Fruit fly (Drosophila melanogaster) whole organism, wandering third instar larva: ENCODE measurements around the gene CG10864.

Source experiments
- Abd-B ChIP-seq: fragments of >200 bp; optimal IDR thresholded peaks from 2 replicates; lab custom pipeline; 2017; ENCODE audit warnings: missing biosample characterization, missing genetic modification characterization
- CrebA ChIP-seq: fragments of 200-800 bp; sonication (Bioruptor generic); optimal IDR thresholded peaks from 2 replicates; lab custom pipeline; 2016; ENCODE audit warnings: missing biosample characterization, mild to moderate bottlenecking, missing genetic modification characterization, borderline replicate concordance
- Dfd ChIP-seq: fragments of >200 bp; optimal IDR thresholded peaks from 2 replicates; lab custom pipeline; 2017; ENCODE audit warnings: missing biosample characterization, missing genetic modification characterization
- GATAd ChIP-seq: sonication (Bioruptor generic); optimal IDR thresholded peaks from 2 replicates; lab custom pipeline; 2016; ENCODE audit warnings: missing biosample characterization, missing genetic modification characterization
- HLH106 ChIP-seq: fragments of 200-800 bp; optimal IDR thresholded peaks from 3 replicates; lab custom pipeline; 2019; ENCODE audit warnings: missing biosample characterization, mild to moderate bottlenecking, missing genetic modification characterization, moderate library complexity
- Hnf4 ChIP-seq: fragments of 200-800 bp; sonication (Bioruptor generic); optimal IDR thresholded peaks from 2 replicates; lab custom pipeline; 2016; ENCODE audit warnings: missing biosample characterization, mild to moderate bottlenecking, missing genetic modification characterization
- Hr78 ChIP-seq: fragments of >200 bp; optimal IDR thresholded peaks from 2 replicates; lab custom pipeline; 2017; ENCODE audit warnings: missing biosample characterization, missing genetic modification characterization
- Hr83 ChIP-seq: fragments of 200-300 bp; sonication (Bioruptor generic); optimal IDR thresholded peaks from 2 replicates; lab custom pipeline; 2016; ENCODE audit warnings: missing biosample characterization, mild to moderate bottlenecking, missing genetic modification characterization, moderate library complexity; ENCODE audit not compliant: poor library complexity, severe bottlenecking
- Jra ChIP-seq: sonication (Bioruptor generic); optimal IDR thresholded peaks from 2 replicates; lab custom pipeline; 2016; ENCODE audit warnings: missing biosample characterization, missing genetic modification characterization
- Myc ChIP-seq: fragments of >200 bp; optimal IDR thresholded peaks from 2 replicates; lab custom pipeline; 2017
- Vsx2 ChIP-seq: fragments of 200-300, 225-300 bp; sonication (Bioruptor generic); optimal IDR thresholded peaks from 2 replicates; lab custom pipeline; 2018; ENCODE audit warnings: missing biosample characterization, missing genetic modification characterization; ENCODE audit not compliant: partially characterized antibody
- br ChIP-seq: fragments of 200-800 bp; sonication (Bioruptor generic); optimal IDR thresholded peaks from 2 replicates; lab custom pipeline; 2016; ENCODE audit warnings: missing biosample characterization, missing genetic modification characterization
- brk ChIP-seq: fragments of 200-800 bp; sonication (Bioruptor generic); optimal IDR thresholded peaks from 2 replicates; lab custom pipeline; 2016; ENCODE audit warnings: missing biosample characterization, mild to moderate bottlenecking, missing genetic modification characterization
- dmrt93B ChIP-seq: fragments of 200-800 bp; sonication (Bioruptor generic); optimal IDR thresholded peaks from 2 replicates; lab custom pipeline; 2018; ENCODE audit warnings: missing biosample characterization, mild to moderate bottlenecking, missing genetic modification characterization
- dsf ChIP-seq: sonication (Bioruptor generic); optimal IDR thresholded peaks from 2 replicates; lab custom pipeline; 2016; ENCODE audit warnings: missing biosample characterization, missing genetic modification characterization, borderline replicate concordance
- ey ChIP-seq: fragments of 200-800 bp; sonication (Bioruptor generic); optimal IDR thresholded peaks from 2 replicates; lab custom pipeline; 2016; ENCODE audit warnings: missing biosample characterization, missing genetic modification characterization
- foxo ChIP-seq, 2 experiments: fragments of 200-800 bp; sonication (Bioruptor generic); optimal IDR thresholded peaks; 2 replicates in 1 of 2; 3 replicates in 1 of 2; lab custom pipeline; 2016 to 2017; ENCODE audit warnings: missing biosample characterization in 2 of 2, missing genetic modification characterization in 2 of 2
- h ChIP-seq: fragments of 200-800 bp; sonication (Bioruptor generic); optimal IDR thresholded peaks from 3 replicates; lab custom pipeline; 2016; ENCODE audit warnings: missing biosample characterization, mild to moderate bottlenecking, missing genetic modification characterization
- lola ChIP-seq: fragments of >200 bp; optimal IDR thresholded peaks from 2 replicates; lab custom pipeline; 2017; ENCODE audit warnings: missing biosample characterization, missing genetic modification characterization
- pan ChIP-seq: fragments of >200 bp; optimal IDR thresholded peaks from 2 replicates; lab custom pipeline; 2017
- psq ChIP-seq: fragments of 200-800 bp; sonication (Bioruptor generic); optimal IDR thresholded peaks from 3 replicates; lab custom pipeline; 2017; ENCODE audit warnings: missing biosample characterization, mild to moderate bottlenecking, missing genetic modification characterization, moderate library complexity
- rgr ChIP-seq: fragments of 200-800 bp; sonication (Bioruptor generic); optimal IDR thresholded peaks from 3 replicates; lab custom pipeline; 2016; ENCODE audit warnings: missing biosample characterization, mild to moderate bottlenecking, missing genetic modification characterization
- sv ChIP-seq: fragments of 200-800 bp; sonication (Bioruptor generic); optimal IDR thresholded peaks from 3 replicates; lab custom pipeline; 2016; ENCODE audit warnings: missing biosample characterization, missing genetic modification characterization
- tai ChIP-seq: sonication (Bioruptor generic); optimal IDR thresholded peaks from 2 replicates; lab custom pipeline; 2016; ENCODE audit warnings: missing biosample characterization, missing genetic modification characterization
- usp ChIP-seq: fragments of >200 bp; optimal IDR thresholded peaks from 2 replicates; lab custom pipeline; 2017; ENCODE audit warnings: missing biosample characterization, missing genetic modification characterization
- woc ChIP-seq: sonication (Bioruptor generic); optimal IDR thresholded peaks from 2 replicates; lab custom pipeline; 2016; ENCODE audit warnings: missing biosample characterization, mild to moderate bottlenecking, missing genetic modification characterization

CG10864 gene

DNA sequence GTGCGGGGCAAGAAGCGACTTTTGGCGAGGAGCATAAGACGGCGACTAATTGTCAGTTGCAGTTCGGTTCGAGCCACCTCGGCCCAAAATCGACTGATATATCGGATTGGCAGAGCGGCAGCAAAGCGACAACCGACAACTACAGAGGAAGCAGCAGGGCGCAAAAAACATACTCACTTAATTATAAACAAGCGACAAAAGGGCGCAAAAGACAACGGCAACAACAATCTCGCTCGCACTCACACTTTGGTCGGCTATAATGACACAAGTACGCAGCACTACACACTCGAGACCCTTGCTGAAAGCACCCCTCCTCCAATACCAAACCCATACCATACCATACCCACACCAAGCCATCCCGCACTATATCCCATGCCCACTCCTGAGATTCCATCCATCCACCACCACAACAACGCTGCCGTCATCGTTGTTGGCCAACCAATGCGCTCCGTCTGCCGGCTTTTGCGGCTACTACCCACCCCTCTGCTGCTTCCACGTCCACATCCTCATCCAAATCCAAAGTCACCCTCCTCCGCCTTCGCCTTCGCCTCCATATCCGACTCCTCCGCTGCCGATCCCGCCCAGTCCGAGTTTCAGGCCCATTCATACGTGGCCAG lies 38.6 kb downstream of the CG10864 start, which contains the start of gene gl:
Gene gl (minus strand): TSS at position 51 of the 617 bp plus-strand sequence.
- TF ChIP-seq psq (GFP tag; lab: Kevin White, UChicago) (no peak), Hr83 (peak; percentile 9), h (no peak)
- TF ChIP-seq, all 38 proteins: peak for 1

dm6 chr3R:18371346-18371745 lies 40.1 kb downstream of the CG10864 start:
- no peak for TF ChIP-seq Hnf4 (GFP tag; lab: Kevin White, UChicago)
- TF ChIP-seq woc (GFP tag; lab: Kevin White, UChicago): peak; percentile 5
- peak; percentile 4 for TF ChIP-seq rgr (GFP tag; lab: Kevin White, UChicago)
- TF ChIP-seq CrebA (GFP tag; lab: Kevin White, UChicago): no peak
- peak in 1 of 2 experiments; percentile 5 for TF ChIP-seq foxo (GFP tag; optimal IDR thresholded peaks at IDR 0.05; lab: Kevin White, UChicago)
- TF ChIP-seq lola (GFP tag; lab: Kevin White, UChicago): no peak

DNA sequence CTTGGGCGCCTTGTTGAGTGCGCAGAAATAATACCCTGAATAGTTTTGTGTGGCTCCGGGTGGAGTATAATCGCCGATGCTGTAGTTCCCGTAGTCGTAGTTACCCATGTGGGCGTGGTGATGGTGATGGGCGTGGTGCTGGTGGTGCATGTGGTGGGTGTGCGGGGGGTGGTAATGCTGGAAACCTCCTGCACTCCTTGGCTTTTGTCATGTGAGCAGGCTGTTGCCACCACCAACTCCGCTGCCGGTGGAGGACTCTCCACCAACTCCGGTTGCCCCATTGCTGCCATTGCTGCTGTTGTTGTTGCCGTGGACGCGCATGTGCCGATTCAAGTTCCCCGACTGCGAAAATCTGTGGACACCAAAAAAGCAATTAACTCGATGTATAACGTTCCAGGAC lies 42.8 kb downstream of the CG10864 start:
- no peak for TF ChIP-seq Dfd (GFP tag; lab: Kevin White, UChicago)
- TF ChIP-seq foxo (GFP tag; optimal IDR thresholded peaks at IDR 0.05; lab: Kevin White, UChicago): no peak
- no peak for TF ChIP-seq Myc (lab: Kevin White, UChicago)
- TF ChIP-seq ey (GFP tag; lab: Kevin White, UChicago): no peak
- TF ChIP-seq GATAd: no peak
- TF ChIP-seq Hr78 (GFP tag; lab: Kevin White, UChicago): no peak

- no peak for TF ChIP-seq pan (lab: Kevin White, UChicago)
- no peak for TF ChIP-seq Vsx2
- no peak for TF ChIP-seq dsf (GFP tag; lab: Kevin White, UChicago)
- no peak for TF ChIP-seq usp
- TF ChIP-seq CrebA (GFP tag; lab: Kevin White, UChicago): no peak
- TF ChIP-seq Jra: no peak
- TF ChIP-seq tai (GFP tag; lab: Kevin White, UChicago): no peak
- TF ChIP-seq sv (GFP tag; lab: Kevin White, UChicago): no peak
- TF ChIP-seq HLH106 (tag; lab: Kevin White, UChicago): no peak
- no peak for TF ChIP-seq woc (GFP tag; lab: Kevin White, UChicago)
- no peak for TF ChIP-seq lola (GFP tag; lab: Kevin White, UChicago)
- no peak for TF ChIP-seq br (GFP tag; lab: Kevin White, UChicago)
- TF ChIP-seq h: no peak
- TF ChIP-seq Hr83: no peak
- TF ChIP-seq Hnf4 (GFP tag; lab: Kevin White, UChicago): no peak
- TF ChIP-seq, all 38 proteins: peak for 0
Observed at dm6 chr3R:18366644-18366985, 44.8 kb downstream of the CG10864 start.

DNA sequence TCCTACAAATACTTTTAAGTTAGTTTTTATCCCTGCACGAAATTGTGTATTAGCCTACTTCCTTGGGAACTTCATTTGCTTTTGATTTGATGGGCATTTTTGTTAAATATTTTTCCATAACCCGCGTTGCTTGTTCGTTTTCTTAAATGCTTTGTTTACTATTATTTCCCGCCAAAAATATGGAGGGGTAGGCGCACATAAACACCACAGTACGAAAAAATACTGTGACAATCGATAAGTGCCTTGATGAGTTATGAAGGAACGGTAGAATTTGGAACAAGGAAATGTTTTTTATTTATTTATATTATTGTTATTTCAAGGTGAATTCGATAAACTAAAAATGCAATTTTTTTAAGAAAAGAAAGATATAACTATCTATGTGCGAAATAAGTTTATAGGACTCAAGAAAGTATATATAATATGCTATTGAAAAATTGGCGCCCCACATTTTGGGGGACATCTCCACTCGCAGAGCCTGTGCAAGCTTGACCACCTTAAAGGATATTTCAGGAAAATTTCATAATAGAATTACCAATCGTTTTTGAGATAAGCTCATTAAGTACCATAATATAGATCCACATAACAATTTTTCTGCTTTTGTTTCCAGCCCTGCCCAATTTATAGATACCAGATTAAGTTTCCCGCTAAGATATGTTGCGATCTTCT lies 45.3 kb downstream of the CG10864 start, which contains the start of the genes WRNexo and Nup43:
Gene WRNexo (minus strand): TSS at position 185 of the 666 bp plus-strand sequence.
Gene Nup43 (plus strand): TSS at position 661 of the 666 bp plus-strand sequence.
- TF ChIP-seq ey (GFP tag; lab: Kevin White, UChicago): peak; percentile 7
- no peak for TF ChIP-seq Abd-B (GFP tag; lab: Kevin White, UChicago)
- TF ChIP-seq foxo (GFP tag; optimal IDR thresholded peaks at IDR 0.05; lab: Kevin White, UChicago): peak in 1 of 2 experiments; percentile 47
- TF ChIP-seq Myc (lab: Kevin White, UChicago): peak; percentile 4
- peak; percentile 58 for TF ChIP-seq woc (GFP tag; lab: Kevin White, UChicago)
- peak; percentile 20 for TF ChIP-seq dmrt93B (GFP tag; lab: Kevin White, UChicago)
- peak; percentile 57 for TF ChIP-seq HLH106 (tag; lab: Kevin White, UChicago)
- no peak for TF ChIP-seq Hnf4 (GFP tag; lab: Kevin White, UChicago)
- TF ChIP-seq sv (GFP tag; lab: Kevin White, UChicago): peak; percentile 14
- no peak for TF ChIP-seq brk (GFP tag; lab: Kevin White, UChicago)

DNA sequence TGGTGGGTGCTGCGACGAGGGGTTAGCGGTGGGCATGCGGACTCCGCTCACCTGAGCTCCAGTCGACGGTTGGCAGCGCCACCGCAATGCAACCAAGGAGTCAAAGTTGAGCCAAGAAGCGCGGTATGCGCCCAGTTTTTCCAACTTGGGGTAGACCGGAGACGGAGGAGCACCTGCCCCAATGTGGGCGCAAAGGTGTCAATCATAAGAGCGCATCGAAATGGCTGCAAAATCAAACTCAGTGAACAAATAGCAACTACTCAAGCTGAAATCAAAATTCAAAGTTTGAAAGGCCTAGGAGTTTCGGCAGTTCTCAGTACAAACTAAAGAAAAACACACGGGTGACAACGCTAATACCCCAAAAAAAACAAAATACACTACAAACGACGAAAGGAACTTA lies 49.7 kb downstream of the CG10864 start, which contains the start of gene hmw:
Gene hmw (plus strand): TSS at position 301 of the 400 bp plus-strand sequence.
- no peak for TF ChIP-seq br (GFP tag; lab: Kevin White, UChicago)
